Fruit fly (Drosophila melanogaster) whole organism, embryonic: Measurements from ENCODE around the gene CG32373.

Experiments
- B-H2 ChIP-seq: fragments of 200-800 bp; sonication (Bioruptor generic); optimal IDR thresholded peaks from 2 replicates; lab custom pipeline; 2018; ENCODE audit warnings: missing biosample characterization, mild to moderate bottlenecking, missing genetic modification characterization
- CG10274 ChIP-seq: fragments of 200-800 bp; sonication (Bioruptor generic); optimal IDR thresholded peaks from 3 replicates; lab custom pipeline; 2017; ENCODE audit warnings: missing biosample characterization, mild to moderate bottlenecking, missing genetic modification characterization
- CG10321 ChIP-seq: fragments of 200-800 bp; sonication (Bioruptor generic); IDR thresholded peaks from 2 replicates; pipeline ENCODE4 v1.3.6; 2022; ENCODE audit warnings: missing biosample characterization, missing genetic modification characterization
- CG10543 ChIP-seq: fragments of 200-800 bp; sonication (Bioruptor generic); optimal IDR thresholded peaks from 3 replicates; lab custom pipeline; 2017; ENCODE audit warnings: missing biosample characterization, mild to moderate bottlenecking, missing genetic modification characterization, moderate library complexity
- CG11695 ChIP-seq: fragments of 200-800 bp; sonication (Bioruptor generic); IDR thresholded peaks from 3 replicates; pipeline ENCODE4 v1.3.6; 2022; ENCODE audit warnings: missing biosample characterization, missing genetic modification characterization
- CG15479 ChIP-seq: fragments of 200-800 bp; sonication (Bioruptor generic); optimal IDR thresholded peaks from 3 replicates; lab custom pipeline; 2019; ENCODE audit warnings: missing biosample characterization, mild to moderate bottlenecking, missing genetic modification characterization, moderate library complexity
- CG15601 ChIP-seq: fragments of 200-800 bp; sonication (Bioruptor generic); optimal IDR thresholded peaks from 3 replicates; lab custom pipeline; 2019; ENCODE audit warnings: missing biosample characterization, mild to moderate bottlenecking, missing genetic modification characterization, moderate library complexity
- CG16779 ChIP-seq: fragments of 200-800 bp; sonication (Bioruptor generic); IDR thresholded peaks from 2 replicates; pipeline ENCODE4 v1.3.6; 2022; ENCODE audit warnings: missing biosample characterization, missing genetic modification characterization
- CG17385 ChIP-seq: fragments of 200-800 bp; sonication (Bioruptor generic); optimal IDR thresholded peaks from 3 replicates; lab custom pipeline; 2018; ENCODE audit warnings: missing biosample characterization, mild to moderate bottlenecking, missing genetic modification characterization
- CG18619 ChIP-seq: fragments of 200-800 bp; sonication (Bioruptor generic); optimal IDR thresholded peaks from 3 replicates; lab custom pipeline; 2017; ENCODE audit warnings: missing biosample characterization, mild to moderate bottlenecking, missing genetic modification characterization
- CG18764 ChIP-seq: fragments of 200-800 bp; sonication (Bioruptor generic); optimal IDR thresholded peaks from 3 replicates; lab custom pipeline; 2016; ENCODE audit warnings: missing biosample characterization, missing genetic modification characterization
- CG30431 ChIP-seq: fragments of 200-800 bp; sonication (Bioruptor generic); optimal IDR thresholded peaks from 2 replicates; lab custom pipeline; 2017; ENCODE audit warnings: missing biosample characterization, missing genetic modification characterization
- CG33557 ChIP-seq: fragments of 200-800 bp; sonication (Bioruptor generic); optimal IDR thresholded peaks from 2 replicates; lab custom pipeline; 2019; ENCODE audit warnings: missing biosample characterization, mild to moderate bottlenecking, missing genetic modification characterization, moderate library complexity
- CG34224 ChIP-seq: fragments of 200-800 bp; sonication (Bioruptor generic); IDR thresholded peaks from 3 replicates; pipeline ENCODE4 v1.3.6; 2022; ENCODE audit warnings: missing biosample characterization, missing genetic modification characterization; ENCODE audit not compliant: partially characterized antibody
- CG3726 ChIP-seq: fragments of 200-800 bp; sonication (Bioruptor generic); IDR thresholded peaks from 3 replicates; pipeline ENCODE4, ENCODE4 v1.3.6; 2022; ENCODE audit warnings: missing biosample characterization, missing genetic modification characterization
- CG3995 ChIP-seq: fragments of 200-800 bp; sonication (Bioruptor generic); optimal IDR thresholded peaks from 3 replicates; lab custom pipeline; 2016; ENCODE audit warnings: missing biosample characterization, missing genetic modification characterization
- CG4404 ChIP-seq: fragments of 200-800 bp; sonication (Bioruptor generic); IDR thresholded peaks from 2 replicates; pipeline ENCODE4 v1.3.6; 2022; ENCODE audit warnings: missing biosample characterization, missing genetic modification characterization
- CG4820 ChIP-seq: fragments of 200-800 bp; sonication (Bioruptor generic); optimal IDR thresholded peaks from 3 replicates; lab custom pipeline; 2016; ENCODE audit warnings: missing biosample characterization, missing genetic modification characterization
- CG6175 ChIP-seq: fragments of 200-800 bp; sonication (Bioruptor generic); IDR thresholded peaks from 3 replicates; pipeline ENCODE4 v1.3.6; 2022; ENCODE audit warnings: missing biosample characterization, missing genetic modification characterization
- CG6791 ChIP-seq: fragments of 200-800 bp; sonication (Bioruptor generic); IDR thresholded peaks from 3 replicates; pipeline ENCODE4 v1.3.6; 2022; ENCODE audit warnings: missing biosample characterization, missing genetic modification characterization; ENCODE audit not compliant: partially characterized antibody
- CG7786 ChIP-seq: fragments of 200-800 bp; sonication (Bioruptor generic); optimal IDR thresholded peaks from 2 replicates; lab custom pipeline; 2016; ENCODE audit warnings: missing biosample characterization, missing genetic modification characterization
- CG8089 ChIP-seq: fragments of 200-800 bp; sonication (Bioruptor generic); optimal IDR thresholded peaks from 3 replicates; lab custom pipeline; 2016; ENCODE audit warnings: missing biosample characterization, missing genetic modification characterization
- CG9609 ChIP-seq: fragments of 200-800 bp; sonication (Bioruptor generic); optimal IDR thresholded peaks from 3 replicates; lab custom pipeline; 2016; ENCODE audit warnings: missing biosample characterization, missing genetic modification characterization
- CrebB ChIP-seq: fragments of 200-800 bp; sonication (Bioruptor generic); optimal IDR thresholded peaks from 3 replicates; lab custom pipeline; 2018; ENCODE audit warnings: missing biosample characterization, mild to moderate bottlenecking, missing genetic modification characterization
- Dek ChIP-seq: fragments of 200-800 bp; sonication (Bioruptor generic); optimal IDR thresholded peaks from 3 replicates; lab custom pipeline; 2019; ENCODE audit warnings: missing biosample characterization, mild to moderate bottlenecking, missing genetic modification characterization, moderate library complexity
- HLH4C ChIP-seq: fragments of 200-800 bp; sonication (Bioruptor generic); IDR thresholded peaks from 3 replicates; pipeline ENCODE4 v1.3.6; 2022; ENCODE audit warnings: missing biosample characterization, missing genetic modification characterization; ENCODE audit not compliant: partially characterized antibody
- Hand ChIP-seq: fragments of 200-800 bp; sonication (Bioruptor generic); optimal IDR thresholded peaks from 2 replicates; lab custom pipeline; 2017; ENCODE audit warnings: mild to moderate bottlenecking, missing biosample characterization, missing genetic modification reagents, missing genetic modification characterization
- HmgD ChIP-seq: fragments of 200-800 bp; sonication (Bioruptor generic); optimal IDR thresholded peaks from 3 replicates; lab custom pipeline; 2016; ENCODE audit warnings: missing biosample characterization, missing genetic modification characterization
- Hmr ChIP-seq: fragments of 200-800 bp; sonication (Bioruptor generic); optimal IDR thresholded peaks from 3 replicates; lab custom pipeline; 2017; ENCODE audit warnings: mild to moderate bottlenecking, missing biosample characterization, missing genetic modification reagents, missing genetic modification characterization
- Hr51 ChIP-seq, 2 experiments: fragments of 200-800 bp; sonication (Bioruptor generic); optimal IDR thresholded peaks; 2 replicates in 1 of 2; 3 replicates in 1 of 2; lab custom pipeline; 2016 to 2018; ENCODE audit warnings: missing biosample characterization in 2 of 2, missing genetic modification characterization in 2 of 2, mild to moderate bottlenecking in 1 of 2, moderate library complexity in 1 of 2
- NfI ChIP-seq: fragments of 200-800 bp; sonication (Bioruptor generic); optimal IDR thresholded peaks from 3 replicates; lab custom pipeline; 2018; ENCODE audit warnings: missing biosample characterization, mild to moderate bottlenecking, missing genetic modification characterization, moderate library complexity
- Tbp ChIP-seq: fragments of >200 bp; optimal IDR thresholded peaks from 2 replicates; lab custom pipeline; 2018; ENCODE audit warnings: missing biosample characterization, missing genetic modification characterization
- abd-A ChIP-seq: fragments of 200-800 bp; sonication (Bioruptor generic); optimal IDR thresholded peaks from 3 replicates; lab custom pipeline; 2019; ENCODE audit warnings: missing biosample characterization, mild to moderate bottlenecking, missing genetic modification characterization, moderate library complexity
- al ChIP-seq: fragments of 200-800 bp; sonication (Bioruptor generic); IDR thresholded peaks from 2 replicates; pipeline ENCODE4 v1.3.6; 2022; ENCODE audit warnings: missing biosample characterization, missing genetic modification characterization
- ara ChIP-seq: fragments of 200-800 bp; sonication (Bioruptor generic); IDR thresholded peaks from 2 replicates; pipeline ENCODE4 v1.3.6; 2022; ENCODE audit warnings: missing biosample characterization, missing genetic modification characterization
- ash1 ChIP-seq: fragments of 200-800 bp; sonication (Bioruptor generic); optimal IDR thresholded peaks from 2 replicates; lab custom pipeline; 2018; ENCODE audit warnings: missing biosample characterization, mild to moderate bottlenecking, missing genetic modification characterization
- az2 ChIP-seq: fragments of 200-800 bp; sonication (Bioruptor generic); optimal IDR thresholded peaks from 3 replicates; lab custom pipeline; 2016; ENCODE audit warnings: missing biosample characterization, missing genetic modification characterization
- btn ChIP-seq: fragments of 200-800 bp; sonication (Bioruptor generic); optimal IDR thresholded peaks from 2 replicates; lab custom pipeline; 2016; ENCODE audit warnings: missing biosample characterization, missing genetic modification characterization
- fd3F ChIP-seq: fragments of 200-800 bp; sonication (Bioruptor generic); optimal IDR thresholded peaks from 2 replicates; lab custom pipeline; 2018; ENCODE audit warnings: missing biosample characterization, mild to moderate bottlenecking, missing genetic modification characterization, moderate library complexity
- gce ChIP-seq: fragments of 200-800 bp; sonication (Bioruptor generic); IDR thresholded peaks from 3 replicates; pipeline ENCODE4 v1.3.6; 2022; ENCODE audit warnings: missing biosample characterization, missing genetic modification characterization
- gcm ChIP-seq: fragments of 200-800 bp; sonication (Bioruptor generic); optimal IDR thresholded peaks from 2 replicates; lab custom pipeline; 2019; ENCODE audit warnings: missing biosample characterization, mild to moderate bottlenecking, missing genetic modification characterization, moderate library complexity
- gro ChIP-seq: fragments of 200-800 bp; sonication (Bioruptor generic); optimal IDR thresholded peaks from 2 replicates; lab custom pipeline; 2016; ENCODE audit warnings: missing biosample characterization, missing genetic modification characterization
- kay ChIP-seq: fragments of 200-800 bp; sonication (Bioruptor generic); optimal IDR thresholded peaks from 2 replicates; lab custom pipeline; 2016; ENCODE audit warnings: missing biosample characterization, missing genetic modification characterization
- klu ChIP-seq: fragments of 200-800 bp; sonication (Bioruptor generic); IDR thresholded peaks from 2 replicates; pipeline ENCODE4 v1.3.6; 2022; ENCODE audit warnings: missing biosample characterization, missing genetic modification characterization
- knrl ChIP-seq: fragments of 200-800 bp; sonication (Bioruptor generic); IDR thresholded peaks from 3 replicates; pipeline ENCODE4 v1.3.6; 2022; ENCODE audit warnings: missing biosample characterization, missing genetic modification characterization; ENCODE audit not compliant: partially characterized antibody
- nau ChIP-seq: fragments of 200-800 bp; sonication (Bioruptor generic); optimal IDR thresholded peaks from 3 replicates; lab custom pipeline; 2017; ENCODE audit warnings: missing biosample characterization, mild to moderate bottlenecking, missing genetic modification characterization, missing genetic modification reagents
- nmo ChIP-seq: fragments of 200-800 bp; sonication (Bioruptor generic); optimal IDR thresholded peaks from 2 replicates; lab custom pipeline; 2018; ENCODE audit warnings: missing biosample characterization, mild to moderate bottlenecking, missing genetic modification characterization, moderate library complexity
- otp ChIP-seq: fragments of 200-800 bp; sonication (Bioruptor generic); IDR thresholded peaks from 3 replicates; pipeline ENCODE4, ENCODE4 v1.3.6; 2022; ENCODE audit warnings: missing biosample characterization, missing genetic modification characterization
- peb ChIP-seq: fragments of 200-800 bp; sonication (Bioruptor generic); IDR thresholded peaks from 2 replicates; pipeline ENCODE4 v1.3.6; 2022; ENCODE audit warnings: missing biosample characterization, missing genetic modification characterization
- toy ChIP-seq: fragments of 200-800 bp; sonication (Bioruptor generic); IDR thresholded peaks from 2 replicates; pipeline ENCODE4 v1.3.6; 2022; ENCODE audit warnings: missing biosample characterization, missing genetic modification characterization
- ttk ChIP-seq: fragments of 200-800 bp; sonication (Bioruptor generic); IDR thresholded peaks from 2 replicates; pipeline ENCODE4 v2.1.2; 2022; ENCODE audit warnings: missing biosample characterization, missing genetic modification characterization

CG32373 gene

DNA sequence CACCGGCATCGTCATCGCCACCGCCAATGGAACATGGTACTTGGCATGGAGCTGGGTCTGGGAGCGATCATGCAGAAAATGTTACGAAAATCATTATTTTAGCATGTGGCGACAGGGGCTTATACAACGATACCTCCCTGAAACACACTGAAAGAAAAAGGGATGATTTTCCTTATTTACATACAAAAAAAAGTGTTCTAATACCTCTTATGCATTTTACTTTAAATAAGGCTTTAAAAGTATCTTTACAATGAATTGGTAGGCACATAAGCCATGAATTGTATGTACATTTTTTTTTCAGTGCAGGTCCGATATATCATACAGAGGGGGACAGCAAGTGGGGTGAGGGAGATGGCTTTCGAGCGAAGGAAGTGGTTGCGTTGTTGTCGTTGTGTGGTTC is 36.1 kb upstream of the CG32373 start (continued):
- TF ChIP-seq CG16779 (no peak), CG4404 (GFP tag; lab: Robert Waterston, UW) (no peak), toy (GFP tag; lab: Robert Waterston, UW) (no peak), CG8089 (peak; percentile 16), Tbp (GFP tag; lab: Kevin White, UChicago) (no peak), peb (GFP tag; lab: Robert Waterston, UW) (0 out of 2 replicates have a peak, but pooled peaks have one; percentile 28), CrebB (tag; lab: Kevin White, UChicago) (no peak), nau (GFP tag; lab: Kevin White, UChicago) (no peak), otp (GFP tag; lab: Robert Waterston, UW) (0 out of 3 replicates have a peak, but pooled peaks have one; percentile 14), ttk (peak; percentile 42; the same call in 1 of the 2 replicates), HLH4C (GFP tag; lab: Robert Waterston, UW) (no peak), CG30431 (GFP tag; lab: Kevin White, UChicago) (peak; percentile 9), CG11695 (GFP tag; lab: Robert Waterston, UW) (no peak), CG17385 (GFP tag; lab: Kevin White, UChicago) (peak; percentile 25), klu (no peak), abd-A (tag; lab: Kevin White, UChicago) (no peak), Hr51 (GFP tag; optimal IDR thresholded peaks at IDR 0.05; lab: Kevin White, UChicago) (peak in 1 of 2 experiments; percentile 51), HmgD (no peak), CG34224 (GFP tag; lab: Robert Waterston, UW) (no peak), gce (GFP tag; lab: Robert Waterston, UW) (peak; percentile 32; the same call in 1 of the 3 replicates), CG15479 (no peak), CG7786 (GFP tag; lab: Kevin White, UChicago) (peak; percentile 27), CG18764 (GFP tag; lab: Kevin White, UChicago) (no peak), knrl (GFP tag; lab: Robert Waterston, UW) (no peak), CG9609 (GFP tag; lab: Kevin White, UChicago) (no peak), Hmr (GFP tag; lab: Kevin White, UChicago) (no peak), CG15601 (tag; lab: Kevin White, UChicago) (peak; percentile 21), CG6175 (GFP tag; lab: Robert Waterston, UW) (peak; percentile 54; the same call in 1 of the 3 replicates), B-H2 (GFP tag; lab: Kevin White, UChicago) (no peak), al (GFP tag; lab: Robert Waterston, UW) (0 out of 2 replicates have a peak, but pooled peaks have one; percentile 19), gro (GFP tag; lab: Kevin White, UChicago) (no peak), kay (GFP tag; lab: Kevin White, UChicago) (no peak), NfI (GFP tag; lab: Kevin White, UChicago) (peak; percentile 13), CG10543 (no peak), ara (0 out of 2 replicates have a peak, but pooled peaks have one; percentile 25), CG4820 (peak; percentile 44), CG10274 (GFP tag; lab: Kevin White, UChicago) (no peak), CG10321 (GFP tag; lab: Robert Waterston, UW) (no peak), nmo (GFP tag; lab: Kevin White, UChicago) (peak; percentile 46), CG18619 (no peak), CG33557 (no peak), CG6791 (GFP tag; lab: Robert Waterston, UW) (no peak), btn (GFP tag; lab: Kevin White, UChicago) (no peak), Hand (GFP tag; lab: Kevin White, UChicago) (no peak), gcm (no peak), fd3F (GFP tag; lab: Kevin White, UChicago) (peak; percentile 15), ash1 (no peak), CG3995 (GFP tag; lab: Kevin White, UChicago) (no peak), CG3726 (GFP tag; lab: Robert Waterston, UW) (no peak), Dek (tag; lab: Kevin White, UChicago) (peak; percentile 13), az2 (GFP tag; lab: Kevin White, UChicago) (peak; percentile 53)
